Worm (Caenorhabditis elegans) whole organism, L2 larva: ENCODE results near the gene gcy-29.

Experiments used
- C34F6.9 ChIP-seq: fragments of 150-350 bp; optimal IDR thresholded peaks from 2 replicates; lab custom pipeline; 2014; ENCODE audit warnings: missing biosample characterization, missing genetic modification characterization
- F13H6.1 ChIP-seq: sonication (generic microtip); optimal IDR thresholded peaks from 2 replicates; lab custom pipeline; 2016; ENCODE audit warnings: missing genetic modification characterization, missing compliant biosample characterization
- R02D3.7 ChIP-seq: fragments of 150-350 bp; optimal IDR thresholded peaks from 2 replicates; lab custom pipeline; 2014; ENCODE audit warnings: missing biosample characterization, missing genetic modification characterization
- Y55F3AM.14 ChIP-seq: fragments of 200-800 bp; sonication (Bioruptor generic); optimal IDR thresholded peaks from 2 replicates; lab custom pipeline; 2018; ENCODE audit warnings: mild to moderate bottlenecking, missing genetic modification characterization, missing compliant biosample characterization
- ZK546.5 ChIP-seq: sonication (generic microtip); optimal IDR thresholded peaks from 2 replicates; lab custom pipeline; 2017; ENCODE audit warnings: missing biosample characterization, missing genetic modification characterization
- alr-1 ChIP-seq: fragments of 150-350 bp; optimal IDR thresholded peaks from 2 replicates; lab custom pipeline; 2014; ENCODE audit warnings: missing biosample characterization, missing genetic modification characterization
- aly-2 ChIP-seq: fragments of 150-350 bp; optimal IDR thresholded peaks from 2 replicates; lab custom pipeline; 2014; ENCODE audit warnings: missing biosample characterization, missing genetic modification characterization
- ama-1 ChIP-seq: fragments of 150-350 bp; optimal IDR thresholded peaks from 2 replicates; lab custom pipeline; 2018; ENCODE audit warnings: inconsistent platforms
- blmp-1 ChIP-seq: sonication (generic microtip); optimal IDR thresholded peaks from 2 replicates; lab custom pipeline; 2017; ENCODE audit warnings: missing genetic modification characterization, mild to moderate bottlenecking, missing compliant biosample characterization, antibody characterized with exemption, moderate library complexity; ENCODE audit not compliant: insufficient read depth
- ceh-16 ChIP-seq: fragments of 150-350 bp; optimal IDR thresholded peaks from 2 replicates; lab custom pipeline; 2014; ENCODE audit warnings: missing biosample characterization, missing genetic modification characterization
- ceh-82 ChIP-seq: fragments of 150-350 bp; optimal IDR thresholded peaks from 2 replicates; lab custom pipeline; 2014; ENCODE audit warnings: missing biosample characterization, missing genetic modification characterization
- crh-2 ChIP-seq: sonication (generic microtip); optimal IDR thresholded peaks from 2 replicates; lab custom pipeline; 2017; ENCODE audit warnings: missing biosample characterization, missing genetic modification characterization
- dmd-4 ChIP-seq: sonication (generic microtip); optimal IDR thresholded peaks from 2 replicates; lab custom pipeline; 2017; ENCODE audit warnings: missing biosample characterization, missing genetic modification characterization
- egl-27 ChIP-seq: sonication (generic microtip); optimal IDR thresholded peaks from 3 replicates; lab custom pipeline; 2017; ENCODE audit warnings: missing biosample characterization, missing genetic modification reagents, missing genetic modification characterization
- elt-1 ChIP-seq: fragments of 150-350 bp; optimal IDR thresholded peaks from 2 replicates; lab custom pipeline; 2014; ENCODE audit warnings: missing biosample characterization, missing genetic modification characterization
- elt-3 ChIP-seq: sonication (generic microtip); optimal IDR thresholded peaks from 2 replicates; lab custom pipeline; 2017; ENCODE audit warnings: missing biosample characterization, missing genetic modification characterization
- fos-1 ChIP-seq: fragments of 150-350 bp; optimal IDR thresholded peaks from 2 replicates; lab custom pipeline; 2014; ENCODE audit warnings: missing biosample characterization, missing genetic modification characterization
- gmeb-1 ChIP-seq: fragments of 150-350 bp; optimal IDR thresholded peaks from 2 replicates; lab custom pipeline; 2014; ENCODE audit warnings: missing biosample characterization, missing genetic modification characterization
- lin-11 ChIP-seq: fragments of 150-350 bp; sonication (generic microtip); optimal IDR thresholded peaks from 2 replicates; lab custom pipeline; 2014; ENCODE audit warnings: missing biosample characterization, missing genetic modification characterization, inconsistent platforms, mixed read lengths
- lin-13 ChIP-seq: fragments of 150-350 bp; optimal IDR thresholded peaks from 2 replicates; lab custom pipeline; 2014; ENCODE audit warnings: missing biosample characterization, missing genetic modification reagents, missing genetic modification characterization
- lin-39 ChIP-seq: fragments of 150-350 bp; optimal IDR thresholded peaks from 2 replicates; lab custom pipeline; 2014; ENCODE audit warnings: missing biosample characterization, missing genetic modification reagents, missing genetic modification characterization
- lsy-2 ChIP-seq, 2 experiments: fragments of 150-350 bp in 1 of 2; sonication (generic microtip) in 1 of 2; optimal IDR thresholded peaks; 2 replicates each; lab custom pipeline; 2014 to 2017; ENCODE audit warnings: missing biosample characterization in 2 of 2, missing genetic modification characterization in 2 of 2
- mab-5 ChIP-seq: fragments of 150-350 bp; optimal IDR thresholded peaks from 2 replicates; lab custom pipeline; 2014; ENCODE audit warnings: missing biosample characterization, missing genetic modification characterization
- mbf-1 ChIP-seq: sonication (generic microtip); optimal IDR thresholded peaks from 2 replicates; lab custom pipeline; 2017; ENCODE audit warnings: missing biosample characterization, missing genetic modification characterization
- mdl-1 ChIP-seq, 2 experiments: fragments of 150-350 bp in 1 of 2; sonication (generic microtip) in 1 of 2; optimal IDR thresholded peaks; 2 replicates each; lab custom pipeline; 2017; ENCODE audit warnings: missing biosample characterization in 2 of 2, missing genetic modification characterization in 2 of 2
- nhr-10 ChIP-seq: sonication (generic microtip); optimal IDR thresholded peaks from 2 replicates; lab custom pipeline; 2017; ENCODE audit warnings: missing biosample characterization, missing genetic modification characterization
- nhr-11 ChIP-seq: fragments of 150-350 bp; optimal IDR thresholded peaks from 2 replicates; lab custom pipeline; 2014; ENCODE audit warnings: missing biosample characterization, missing genetic modification characterization
- nhr-12 ChIP-seq: fragments of 150-350 bp; optimal IDR thresholded peaks from 2 replicates; lab custom pipeline; 2014; ENCODE audit warnings: missing biosample characterization, missing genetic modification characterization
- nhr-129 ChIP-seq: fragments of 150-350 bp; optimal IDR thresholded peaks from 2 replicates; lab custom pipeline; 2014; ENCODE audit warnings: missing biosample characterization, missing genetic modification characterization
- nhr-21 ChIP-seq: fragments of 150-350 bp; optimal IDR thresholded peaks from 2 replicates; lab custom pipeline; 2014; ENCODE audit warnings: missing biosample characterization, missing genetic modification characterization
- nhr-23 ChIP-seq: fragments of 150-350 bp; optimal IDR thresholded peaks from 2 replicates; lab custom pipeline; 2014; ENCODE audit warnings: missing biosample characterization, missing genetic modification reagents, missing genetic modification characterization
- nhr-237 ChIP-seq: fragments of 150-350 bp; optimal IDR thresholded peaks from 2 replicates; lab custom pipeline; 2014; ENCODE audit warnings: missing biosample characterization, missing genetic modification characterization
- nhr-25 ChIP-seq: fragments of 150-350 bp; sonication (generic microtip); optimal IDR thresholded peaks from 3 replicates; lab custom pipeline; 2014; ENCODE audit warnings: missing biosample characterization, missing genetic modification characterization
- nhr-6 ChIP-seq: fragments of 150-350 bp; optimal IDR thresholded peaks from 2 replicates; lab custom pipeline; 2014; ENCODE audit warnings: missing biosample characterization, missing genetic modification characterization
- nhr-77 ChIP-seq: fragments of 150-350 bp; optimal IDR thresholded peaks from 2 replicates; lab custom pipeline; 2014; ENCODE audit warnings: missing biosample characterization, missing genetic modification characterization
- peb-1 ChIP-seq: fragments of 150-350 bp; optimal IDR thresholded peaks from 2 replicates; lab custom pipeline; 2014; ENCODE audit warnings: missing biosample characterization, missing genetic modification characterization
- sem-4 ChIP-seq: fragments of 150-350 bp; optimal IDR thresholded peaks from 2 replicates; lab custom pipeline; 2014; ENCODE audit warnings: missing biosample characterization, missing genetic modification reagents, missing genetic modification characterization
- skn-1 ChIP-seq: sonication (generic microtip); optimal IDR thresholded peaks from 2 replicates; lab custom pipeline; 2017; ENCODE audit warnings: missing biosample characterization, missing genetic modification characterization
- sma-3 ChIP-seq: sonication (generic microtip); optimal IDR thresholded peaks from 2 replicates; lab custom pipeline; 2016; ENCODE audit warnings: missing genetic modification reagents, missing genetic modification characterization, missing compliant biosample characterization
- sma-9 ChIP-seq, 2 experiments: fragments of 150-350 bp in 1 of 2; sonication (generic microtip) in 1 of 2; optimal IDR thresholded peaks; 2 replicates each; lab custom pipeline; 2014 to 2016; ENCODE audit warnings: missing genetic modification characterization in 2 of 2, mild to moderate bottlenecking in 1 of 2, missing biosample characterization in 1 of 2, missing compliant biosample characterization in 1 of 2, missing genetic modification reagents in 1 of 2, moderate library complexity in 1 of 2
- snpc-4 ChIP-seq: fragments of 150-350 bp; optimal IDR thresholded peaks from 2 replicates; lab custom pipeline; 2014; ENCODE audit warnings: missing biosample characterization, missing genetic modification characterization
- unc-39 ChIP-seq: fragments of 150-350 bp; optimal IDR thresholded peaks from 2 replicates; lab custom pipeline; 2014; ENCODE audit warnings: missing biosample characterization, missing genetic modification characterization
- unc-55 ChIP-seq: fragments of 150-350 bp; sonication (generic microtip); optimal IDR thresholded peaks from 3 replicates; lab custom pipeline; 2014; ENCODE audit warnings: missing biosample characterization, missing genetic modification reagents, missing genetic modification characterization
- unc-62 ChIP-seq: fragments of 150-350 bp; optimal IDR thresholded peaks from 2 replicates; lab custom pipeline; 2014; ENCODE audit warnings: missing biosample characterization, missing genetic modification reagents, missing genetic modification characterization
- zag-1 ChIP-seq: fragments of 150-350 bp; optimal IDR thresholded peaks from 2 replicates; lab custom pipeline; 2014; ENCODE audit warnings: missing biosample characterization, missing genetic modification characterization
- ztf-1 ChIP-seq: fragments of 200-800 bp; sonication (Bioruptor generic); conservative IDR thresholded peaks from 2 replicates; pipeline ENCODE4 v1.3.6; 2022; ENCODE audit warnings: missing genetic modification characterization, missing compliant biosample characterization
- ztf-11 ChIP-seq: sonication (generic microtip); optimal IDR thresholded peaks from 2 replicates; lab custom pipeline; 2017; ENCODE audit warnings: missing biosample characterization, missing genetic modification characterization
- ztf-4 ChIP-seq: fragments of 150-350 bp; optimal IDR thresholded peaks from 2 replicates; lab custom pipeline; 2014; ENCODE audit warnings: missing biosample characterization, missing genetic modification characterization

The gcy-29 gene

ce11 chrII:14496809-14497208 lies 51.8 kb downstream of the gcy-29 start:
- TF ChIP-seq unc-39 (no peak), ZK546.5 (tag; lab: Kevin White, UChicago) (no peak), nhr-237 (tag; lab: Kevin White, UChicago) (no peak), dmd-4 (tag; lab: Kevin White, UChicago) (no peak), peb-1 (no peak), sma-3 (GFP tag; lab: Kevin White, UChicago) (peak; percentile 91), egl-27 (tag; lab: Kevin White, UChicago) (peak; percentile 54), crh-2 (tag; lab: Kevin White, UChicago) (peak; percentile 88), ztf-4 (tag; lab: Kevin White, UChicago) (peak; percentile 65), ama-1 (lab: Kevin White, UChicago) (no peak), Y55F3AM.14 (GFP tag; lab: Kevin White, UChicago) (peak; percentile 62), ceh-16 (peak; percentile 72), nhr-77 (tag; lab: Kevin White, UChicago) (peak; percentile 84), unc-55 (GFP tag; lab: Kevin White, UChicago) (peak; percentile 66), mdl-1 (tag; optimal IDR thresholded peaks at IDR 0.05; lab: Kevin White, UChicago) (peak in 1 of 2 experiments; percentile 60), fos-1 (tag; lab: Kevin White, UChicago) (peak; percentile 74), F13H6.1 (tag; lab: Kevin White, UChicago) (peak; percentile 70), nhr-11 (tag; lab: Kevin White, UChicago) (no peak), ztf-11 (no peak), mab-5 (tag; lab: Kevin White, UChicago) (no peak), nhr-10 (tag; lab: Kevin White, UChicago) (no peak), unc-62 (GFP tag; lab: Kevin White, UChicago) (no peak), lin-11 (tag; lab: Kevin White, UChicago) (peak; percentile 46), mbf-1 (tag; lab: Kevin White, UChicago) (peak; percentile 21), elt-3 (tag; lab: Kevin White, UChicago) (no peak), ceh-82 (tag; lab: Kevin White, UChicago) (no peak), zag-1 (tag; lab: Kevin White, UChicago) (no peak), gmeb-1 (peak; percentile 72), sma-9 (GFP tag; optimal IDR thresholded peaks at IDR 0.05; lab: Kevin White, UChicago) (peak; percentile 78), sma-9 (tag; optimal IDR thresholded peaks at IDR 0.05; lab: Kevin White, UChicago) (no peak), C34F6.9 (peak; percentile 61), alr-1 (tag; lab: Kevin White, UChicago) (no peak), nhr-6 (tag; lab: Kevin White, UChicago) (no peak), lin-13 (GFP tag; lab: Kevin White, UChicago) (peak; percentile 76), nhr-129 (tag; lab: Kevin White, UChicago) (peak; percentile 86), elt-1 (tag; lab: Kevin White, UChicago) (no peak), snpc-4 (tag; lab: Kevin White, UChicago) (peak; percentile 81), blmp-1 (peak; percentile 54), skn-1 (tag; lab: Kevin White, UChicago) (peak; percentile 14), ztf-1 (GFP tag; lab: Robert Waterston, UW) (no peak), sem-4 (tag; lab: Kevin White, UChicago) (no peak), lsy-2 (tag; optimal IDR thresholded peaks at IDR 0.05; lab: Kevin White, UChicago) (peak; percentile 62 to 72), nhr-25 (tag; lab: Kevin White, UChicago) (peak; percentile 64), nhr-23 (tag; lab: Kevin White, UChicago) (peak; percentile 53), lin-39 (tag; lab: Kevin White, UChicago) (no peak), aly-2 (tag; lab: Kevin White, UChicago) (no peak), nhr-12 (tag; lab: Kevin White, UChicago) (no peak), nhr-21 (peak; percentile 93), R02D3.7 (tag; lab: Kevin White, UChicago) (no peak)
